Worm (Caenorhabditis elegans) whole organism, midembryonic: ENCODE measurements around the gene ceh-34.

Experiments used
- ref-1 ChIP-seq: fragments of 200-800 bp; sonication (Bioruptor generic); conservative IDR thresholded peaks from 2 replicates; pipeline ENCODE4 v1.3.6; 2022; ENCODE audit warnings: missing genetic modification reagents, missing genetic modification characterization, missing compliant biosample characterization
- tab-1 ChIP-seq: fragments of 200-800 bp; sonication (Bioruptor generic); IDR thresholded peaks from 2 replicates; pipeline ENCODE4 v1.3.6; 2022; ENCODE audit warnings: missing genetic modification characterization, missing compliant biosample characterization

- TF ChIP-seq tab-1 (no peak), ref-1 (GFP tag; lab: Robert Waterston, UW) (no peak)
Measured at ce11 chrV:5318349-5318748, 1.0 kb downstream of the ceh-34 start.
